Fruit fly (Drosophila melanogaster) whole organism, prepupa: Measurements from ENCODE around the gene CG1233.

Experiments used
- Blimp-1 ChIP-seq: fragments of 200-800 bp; sonication (Bioruptor generic); optimal IDR thresholded peaks from 3 replicates; lab custom pipeline; 2017; ENCODE audit warnings: missing biosample characterization, missing genetic modification characterization, mild to moderate bottlenecking, moderate library complexity, missing genetic modification reagents
- CG10631 ChIP-seq: fragments of 200-800 bp; sonication (Bioruptor generic); optimal IDR thresholded peaks from 2 replicates; lab custom pipeline; 2016; ENCODE audit warnings: missing biosample characterization, missing genetic modification characterization
- CG10669 ChIP-seq: fragments of 200-800 bp; sonication (Bioruptor generic); optimal IDR thresholded peaks from 3 replicates; lab custom pipeline; 2018; ENCODE audit warnings: missing biosample characterization, mild to moderate bottlenecking, missing genetic modification characterization, moderate library complexity
- CG11294 ChIP-seq: fragments of 200-800 bp; sonication (Bioruptor generic); IDR thresholded peaks from 2 replicates; pipeline ENCODE4 v1.3.6; 2022; ENCODE audit warnings: missing biosample characterization, missing genetic modification characterization
- CG11762 ChIP-seq: fragments of 200-800 bp; sonication (Bioruptor generic); optimal IDR thresholded peaks from 3 replicates; lab custom pipeline; 2016; ENCODE audit warnings: missing biosample characterization, missing genetic modification characterization; ENCODE audit not compliant: insufficient read depth
- CG15336 ChIP-seq: fragments of 200-800 bp; sonication (Bioruptor generic); IDR thresholded peaks from 2 replicates; pipeline ENCODE4 v1.3.6; 2022; ENCODE audit warnings: missing biosample characterization, missing genetic modification characterization
- CG1621 ChIP-seq: fragments of 200-800 bp; sonication (Bioruptor generic); optimal IDR thresholded peaks from 3 replicates; lab custom pipeline; 2018; ENCODE audit warnings: missing biosample characterization, mild to moderate bottlenecking, missing genetic modification characterization
- CG16779 ChIP-seq: fragments of 200-800 bp; sonication (Bioruptor generic); optimal IDR thresholded peaks from 3 replicates; lab custom pipeline; 2017; ENCODE audit warnings: missing biosample characterization, mild to moderate bottlenecking, missing genetic modification characterization
- CG31627 ChIP-seq: fragments of 200-800 bp; sonication (Bioruptor generic); optimal IDR thresholded peaks from 3 replicates; lab custom pipeline; 2016; ENCODE audit warnings: missing biosample characterization, missing genetic modification characterization
- CG32006 ChIP-seq: fragments of 200-800 bp; sonication (Bioruptor generic); optimal IDR thresholded peaks from 3 replicates; lab custom pipeline; 2017; ENCODE audit warnings: missing biosample characterization, mild to moderate bottlenecking, missing genetic modification characterization
- CG3919 ChIP-seq: fragments of 200-800 bp; sonication (Bioruptor generic); optimal IDR thresholded peaks from 3 replicates; lab custom pipeline; 2016; ENCODE audit warnings: missing biosample characterization, missing genetic modification characterization
- CG6163 ChIP-seq: fragments of 200-800 bp; sonication (Bioruptor generic); IDR thresholded peaks from 3 replicates; pipeline ENCODE4 v1.3.6; 2022; ENCODE audit warnings: missing biosample characterization, missing genetic modification characterization
- CG6276 ChIP-seq: fragments of 200-800 bp; sonication (Bioruptor generic); optimal IDR thresholded peaks from 2 replicates; lab custom pipeline; 2017; ENCODE audit warnings: missing biosample characterization, mild to moderate bottlenecking, missing genetic modification characterization
- CG6792 ChIP-seq: fragments of 200-800 bp; sonication (Bioruptor generic); optimal IDR thresholded peaks from 3 replicates; lab custom pipeline; 2016; ENCODE audit warnings: missing biosample characterization, missing genetic modification characterization
- CG6808 ChIP-seq: fragments of 200-800 bp; sonication (Bioruptor generic); optimal IDR thresholded peaks from 3 replicates; lab custom pipeline; 2017; ENCODE audit warnings: missing biosample characterization, missing genetic modification characterization, mild to moderate bottlenecking, moderate library complexity, missing genetic modification reagents
- CG6854 ChIP-seq: fragments of 200-800 bp; sonication (Bioruptor generic); optimal IDR thresholded peaks from 2 replicates; lab custom pipeline; 2017; ENCODE audit warnings: missing biosample characterization, mild to moderate bottlenecking, missing genetic modification characterization
- CG7368 ChIP-seq: fragments of 200-800 bp; sonication (Bioruptor generic); optimal IDR thresholded peaks from 3 replicates; lab custom pipeline; 2016; ENCODE audit warnings: missing biosample characterization, missing genetic modification characterization
- CG8119 ChIP-seq: fragments of 200-800 bp; sonication (Bioruptor generic); IDR thresholded peaks from 3 replicates; pipeline ENCODE4 v1.3.6; 2022; ENCODE audit warnings: missing biosample characterization, missing genetic modification characterization
- CG8319 ChIP-seq: fragments of 200-800 bp; sonication (Bioruptor generic); optimal IDR thresholded peaks from 3 replicates; lab custom pipeline; 2016; ENCODE audit warnings: missing biosample characterization, missing genetic modification characterization
- CG9139 ChIP-seq: fragments of 200-800 bp; sonication (Bioruptor generic); optimal IDR thresholded peaks from 3 replicates; lab custom pipeline; 2017; ENCODE audit warnings: missing biosample characterization, mild to moderate bottlenecking, missing genetic modification characterization
- Eip75B ChIP-seq: fragments of 200-800 bp; sonication (Bioruptor generic); optimal IDR thresholded peaks from 3 replicates; lab custom pipeline; 2016; ENCODE audit warnings: missing biosample characterization, missing genetic modification characterization
- Eip93F ChIP-seq: fragments of 200-800 bp; sonication (Bioruptor generic); optimal IDR thresholded peaks from 2 replicates; lab custom pipeline; 2016; ENCODE audit warnings: missing biosample characterization, mild to moderate bottlenecking, missing genetic modification characterization
- Ets96B ChIP-seq: fragments of 200-800 bp; optimal IDR thresholded peaks from 2 replicates; lab custom pipeline; 2019; ENCODE audit warnings: missing biosample characterization, mild to moderate bottlenecking, missing genetic modification characterization, moderate library complexity
- Gug ChIP-seq: fragments of 200-800 bp; sonication (Bioruptor generic); IDR thresholded peaks from 2 replicates; pipeline ENCODE4 v1.3.6; 2022; ENCODE audit warnings: missing biosample characterization, missing genetic modification characterization
- Hr38 ChIP-seq: sonication (Bioruptor generic); optimal IDR thresholded peaks from 2 replicates; lab custom pipeline; 2016; ENCODE audit warnings: missing biosample characterization, missing genetic modification characterization
- Hr39 ChIP-seq: fragments of 200-800 bp; sonication (Bioruptor generic); optimal IDR thresholded peaks from 2 replicates; lab custom pipeline; 2016; ENCODE audit warnings: missing biosample characterization, missing genetic modification characterization
- Met ChIP-seq: fragments of 200-800 bp; sonication (Bioruptor generic); optimal IDR thresholded peaks from 3 replicates; lab custom pipeline; 2016; ENCODE audit warnings: missing biosample characterization, missing genetic modification characterization
- OdsH ChIP-seq: fragments of 200-800 bp; sonication (Bioruptor generic); optimal IDR thresholded peaks from 3 replicates; lab custom pipeline; 2016; ENCODE audit warnings: missing biosample characterization, missing genetic modification characterization
- Smox ChIP-seq: fragments of 200-800 bp; sonication (Bioruptor generic); optimal IDR thresholded peaks from 3 replicates; lab custom pipeline; 2016; ENCODE audit warnings: missing biosample characterization, missing genetic modification characterization
- Sox14 ChIP-seq: fragments of 200-800 bp; sonication (Bioruptor generic); optimal IDR thresholded peaks from 3 replicates; lab custom pipeline; 2016; ENCODE audit warnings: missing biosample characterization, missing genetic modification characterization
- Sox15 ChIP-seq: fragments of 200-800 bp; sonication (Bioruptor generic); optimal IDR thresholded peaks from 3 replicates; lab custom pipeline; 2016; ENCODE audit warnings: missing biosample characterization, missing genetic modification characterization
- achi ChIP-seq: fragments of 200-800 bp; sonication (Bioruptor generic); optimal IDR thresholded peaks from 3 replicates; lab custom pipeline; 2016; ENCODE audit warnings: missing biosample characterization, missing genetic modification characterization
- acj6 ChIP-seq: fragments of 200-800 bp; sonication (Bioruptor generic); optimal IDR thresholded peaks from 3 replicates; lab custom pipeline; 2016; ENCODE audit warnings: missing biosample characterization, missing genetic modification characterization
- eg ChIP-seq: fragments of 200-800 bp; sonication (Bioruptor generic); IDR thresholded peaks from 3 replicates; pipeline ENCODE4 v1.3.6; 2022; ENCODE audit warnings: missing biosample characterization, missing genetic modification characterization
- fkh ChIP-seq: fragments of 200-800 bp; sonication (Bioruptor generic); optimal IDR thresholded peaks from 3 replicates; lab custom pipeline; 2017; ENCODE audit warnings: missing biosample characterization, mild to moderate bottlenecking, missing genetic modification characterization, moderate library complexity
- lz ChIP-seq: fragments of 200-800 bp; sonication (Bioruptor generic); optimal IDR thresholded peaks from 3 replicates; lab custom pipeline; 2016; ENCODE audit warnings: missing biosample characterization, missing genetic modification characterization
- net ChIP-seq: fragments of 200-800 bp; sonication (Bioruptor generic); optimal IDR thresholded peaks from 3 replicates; lab custom pipeline; 2016; ENCODE audit warnings: missing biosample characterization, missing genetic modification characterization
- pdm3 ChIP-seq: fragments of 200-800 bp; sonication (Bioruptor generic); optimal IDR thresholded peaks from 3 replicates; lab custom pipeline; 2016; ENCODE audit warnings: missing biosample characterization, missing genetic modification characterization
- salr ChIP-seq, 2 experiments: fragments of 200-800 bp; sonication (Bioruptor generic); optimal IDR thresholded peaks; 3 replicates each; lab custom pipeline; 2016 to 2018; ENCODE audit warnings: missing biosample characterization in 2 of 2, missing genetic modification characterization in 2 of 2, mild to moderate bottlenecking in 1 of 2
- spab ChIP-seq: fragments of 200-800 bp; sonication (Bioruptor generic); optimal IDR thresholded peaks from 2 replicates; lab custom pipeline; 2017; ENCODE audit warnings: missing biosample characterization, mild to moderate bottlenecking, missing genetic modification characterization, missing genetic modification reagents
- ss ChIP-seq, 2 experiments: fragments of 200-800 bp; sonication (Bioruptor generic); optimal IDR thresholded peaks; 2 replicates in 1 of 2; 3 replicates in 1 of 2; lab custom pipeline; 2017 to 2018; ENCODE audit warnings: mild to moderate bottlenecking in 2 of 2, missing biosample characterization in 2 of 2, missing genetic modification characterization in 2 of 2, moderate library complexity in 1 of 2
- svp ChIP-seq: fragments of 200-800 bp; sonication (Bioruptor generic); peaks from one replicate; lab custom pipeline; 2016; ENCODE audit warnings: missing biosample characterization, missing genetic modification characterization
- topi ChIP-seq: fragments of 200-800 bp; sonication (Bioruptor generic); optimal IDR thresholded peaks from 3 replicates; lab custom pipeline; 2016; ENCODE audit warnings: missing biosample characterization, missing genetic modification characterization
- vri ChIP-seq: fragments of 200-800 bp; sonication (Bioruptor generic); optimal IDR thresholded peaks from 3 replicates; lab custom pipeline; 2016; ENCODE audit warnings: missing biosample characterization, mild to moderate bottlenecking, missing genetic modification characterization

The CG1233 gene

dm6 chr3L:374582-374981, 13.3 kb downstream of the CG1233 start:
- TF ChIP-seq CG10669 (GFP tag; lab: Kevin White, UChicago) (no peak), topi (GFP tag; lab: Kevin White, UChicago) (no peak), CG6163 (GFP tag; lab: Robert Waterston, UW) (no peak), CG8319 (no peak), CG32006 (GFP tag; lab: Kevin White, UChicago) (no peak), spab (GFP tag; lab: Kevin White, UChicago) (no peak), achi (GFP tag; lab: Kevin White, UChicago) (no peak), OdsH (no peak), eg (GFP tag; lab: Robert Waterston, UW) (no peak), Hr38 (GFP tag; lab: Kevin White, UChicago) (no peak), CG3919 (no peak), net (GFP tag; lab: Kevin White, UChicago) (no peak), CG16779 (tag; lab: Kevin White, UChicago) (no peak), Eip75B (no peak), CG7368 (GFP tag; lab: Kevin White, UChicago) (no peak), CG11294 (no peak), Met (no peak)
- TF ChIP-seq, all 60 proteins: peak for 0

- TF ChIP-seq CG10631 (GFP tag; lab: Kevin White, UChicago) = no peak
- TF ChIP-seq CG9139 = no peak
- TF ChIP-seq salr (GFP tag; optimal IDR thresholded peaks at IDR 0.05; lab: Kevin White, UChicago) = no peak
- TF ChIP-seq Hr39 = no peak
- no peak for TF ChIP-seq acj6 (GFP tag; lab: Kevin White, UChicago)
- no peak for TF ChIP-seq CG32006 (GFP tag; lab: Kevin White, UChicago)
- no peak for TF ChIP-seq spab (GFP tag; lab: Kevin White, UChicago)
- TF ChIP-seq Hr38 (GFP tag; lab: Kevin White, UChicago) = no peak
- TF ChIP-seq vri (GFP tag; lab: Kevin White, UChicago) = no peak
- TF ChIP-seq CG11762 (GFP tag; lab: Kevin White, UChicago) = no peak
- no peak for TF ChIP-seq Sox15 (GFP tag; lab: Kevin White, UChicago)
- no peak for TF ChIP-seq CG8319
- no peak for TF ChIP-seq Ets96B (tag; lab: Kevin White, UChicago)
- no peak for TF ChIP-seq CG6854 (GFP tag; lab: Kevin White, UChicago)
- TF ChIP-seq Blimp-1 = no peak
- no peak for TF ChIP-seq pdm3 (GFP tag; lab: Kevin White, UChicago)
- no peak for TF ChIP-seq Smox (GFP tag; lab: Kevin White, UChicago)
- no peak for TF ChIP-seq CG3919
- no peak for TF ChIP-seq Eip75B
- no peak for TF ChIP-seq OdsH
Observed at dm6 chr3L:375672-376071, 14.4 kb downstream of the CG1233 start.

- TF ChIP-seq Hr38 (GFP tag; lab: Kevin White, UChicago) = no peak
- peak; percentile 38; the same call in 2 of the 3 replicates for TF ChIP-seq eg (GFP tag; lab: Robert Waterston, UW)
- peak; percentile 77 for TF ChIP-seq OdsH
- TF ChIP-seq CG1621 (tag; lab: Kevin White, UChicago) = no peak
- no peak; the same call in 1 of the 2 replicates for TF ChIP-seq CG11294
- TF ChIP-seq Eip93F = peak; percentile 19
- TF ChIP-seq CG15336 (GFP tag; lab: Robert Waterston, UW) = peak; percentile 71
- TF ChIP-seq CG6163 (GFP tag; lab: Robert Waterston, UW) = peak; percentile 47; the same call in 1 of the 3 replicates
- TF ChIP-seq spab (GFP tag; lab: Kevin White, UChicago) = peak; percentile 51
- peak; percentile 69 for TF ChIP-seq acj6 (GFP tag; lab: Kevin White, UChicago)
- TF ChIP-seq Eip75B = peak; percentile 58
- TF ChIP-seq fkh (GFP tag; lab: Kevin White, UChicago) = peak; percentile 40
- peak; percentile 29 for TF ChIP-seq Sox15 (GFP tag; lab: Kevin White, UChicago)
- peak; percentile 69 for TF ChIP-seq CG8119 (GFP tag; lab: Robert Waterston, UW)
- peak; percentile 26 for TF ChIP-seq CG8319
- peak; percentile 74 for TF ChIP-seq achi (GFP tag; lab: Kevin White, UChicago)
- peak; percentile 73 for TF ChIP-seq Ets96B (tag; lab: Kevin White, UChicago)
- TF ChIP-seq CG31627 (GFP tag; lab: Kevin White, UChicago) = peak; percentile 16
- TF ChIP-seq CG6276 (GFP tag; lab: Kevin White, UChicago) = peak; percentile 69
- TF ChIP-seq svp (GFP tag; lab: Kevin White, UChicago) = peak; percentile 85
- peak; percentile 32 for TF ChIP-seq lz (GFP tag; lab: Kevin White, UChicago)
- no peak for TF ChIP-seq Sox14 (GFP tag; lab: Kevin White, UChicago)
- peak; percentile 67 for TF ChIP-seq CG6808
- peak; percentile 28 to 77 for TF ChIP-seq ss (GFP tag; optimal IDR thresholded peaks at IDR 0.05; lab: Kevin White, UChicago)
- no peak for TF ChIP-seq Gug
- peak; percentile 49 for TF ChIP-seq pdm3 (GFP tag; lab: Kevin White, UChicago)
- TF ChIP-seq CG6792 = peak; percentile 68
- peak; percentile 66 for TF ChIP-seq CG10669 (GFP tag; lab: Kevin White, UChicago)
Observed at dm6 chr3L:377222-378071, 16.2 kb downstream of the CG1233 start.
